Worm (Caenorhabditis elegans) whole organism, L1 larva: ENCODE results near the gene F54H12.10.

Experiments used
- egl-27 ChIP-seq, 2 experiments: fragments of 150-350 bp in 1 of 2; sonication (generic microtip); optimal IDR thresholded peaks; 3 replicates each; lab custom pipeline; 2017 to 2018; ENCODE audit warnings: missing biosample characterization in 2 of 2, missing genetic modification characterization in 2 of 2, missing genetic modification reagents in 2 of 2
- hlh-4 ChIP-seq: sonication (generic microtip); optimal IDR thresholded peaks from 2 replicates; lab custom pipeline; 2016; ENCODE audit warnings: mild to moderate bottlenecking, missing genetic modification characterization, missing compliant biosample characterization
- lin-15B ChIP-seq: fragments of 150-350 bp; sonication (generic microtip); optimal IDR thresholded peaks from 3 replicates; lab custom pipeline; 2014; ENCODE audit warnings: missing biosample characterization, missing genetic modification characterization
- lin-39 ChIP-seq: fragments of 150-350 bp; optimal IDR thresholded peaks from 2 replicates; lab custom pipeline; 2014; ENCODE audit warnings: missing biosample characterization, missing genetic modification reagents, missing genetic modification characterization

ce11 chrIII:7952077-7952765 is 6.6 kb downstream of the F54H12.10 start, which contains the start of gene C29E4.15:
- TF ChIP-seq hlh-4 (tag; lab: Kevin White, UChicago): no peak
- TF ChIP-seq lin-39 (tag; lab: Kevin White, UChicago): no peak
- TF ChIP-seq egl-27 (tag; optimal IDR thresholded peaks at IDR 0.05; lab: Kevin White, UChicago): no peak
- peak; percentile 17 for TF ChIP-seq lin-15B
